Worm (Caenorhabditis elegans) whole organism, mixed stage, embryonic: ENCODE measurements around the gene C12D5.3.

ENCODE experiments used
- bed-3 ChIP-seq: fragments of 200-800 bp; sonication (Bioruptor generic); optimal IDR thresholded peaks from 3 replicates; lab custom pipeline; 2018; ENCODE audit warnings: mild to moderate bottlenecking, missing genetic modification characterization, moderate library complexity, missing compliant biosample characterization
- ceh-39 ChIP-seq: fragments of 150-350 bp; optimal IDR thresholded peaks from 2 replicates; lab custom pipeline; 2014; ENCODE audit warnings: missing biosample characterization, missing genetic modification characterization
- ceh-43 ChIP-seq: fragments of 200-800 bp; sonication (Bioruptor generic); optimal IDR thresholded peaks from 2 replicates; lab custom pipeline; 2018; ENCODE audit warnings: mild to moderate bottlenecking, missing genetic modification characterization, moderate library complexity, missing compliant biosample characterization
- ceh-83 ChIP-seq: fragments of 200-800 bp; sonication (Bioruptor generic); optimal IDR thresholded peaks from 2 replicates; lab custom pipeline; 2018; ENCODE audit warnings: mild to moderate bottlenecking, missing genetic modification characterization, missing compliant biosample characterization
- ces-1 ChIP-seq: fragments of 150-350 bp; optimal IDR thresholded peaks from 2 replicates; lab custom pipeline; 2014; ENCODE audit warnings: missing biosample characterization, missing genetic modification reagents, missing genetic modification characterization
- cnd-1 ChIP-seq: fragments of 200-800 bp; sonication (Bioruptor generic); optimal IDR thresholded peaks from 2 replicates; lab custom pipeline; 2018; ENCODE audit warnings: mild to moderate bottlenecking, missing genetic modification characterization, missing compliant biosample characterization
- drap-1 ChIP-seq: fragments of 200-800 bp; sonication (Bioruptor generic); optimal IDR thresholded peaks from 3 replicates; lab custom pipeline; 2018; ENCODE audit warnings: mild to moderate bottlenecking, missing genetic modification characterization, missing compliant biosample characterization
- elt-1 ChIP-seq: sonication (generic microtip); optimal IDR thresholded peaks from 2 replicates; lab custom pipeline; 2017; ENCODE audit warnings: missing genetic modification characterization, mild to moderate bottlenecking, missing compliant biosample characterization, antibody characterized with exemption, moderate library complexity, borderline replicate concordance; ENCODE audit not compliant: insufficient read depth
- flh-1 ChIP-seq: fragments of 200-800 bp; sonication (Bioruptor generic); optimal IDR thresholded peaks from 2 replicates; lab custom pipeline; 2018; ENCODE audit warnings: mild to moderate bottlenecking, missing genetic modification characterization, moderate library complexity, missing compliant biosample characterization
- hlh-1 ChIP-seq: fragments of 150-350 bp; optimal IDR thresholded peaks from 2 replicates; lab custom pipeline; 2014; ENCODE audit warnings: missing biosample characterization, missing genetic modification reagents, missing genetic modification characterization
- lin-13 ChIP-seq: fragments of 150-350 bp; optimal IDR thresholded peaks from 2 replicates; lab custom pipeline; 2014; ENCODE audit warnings: missing biosample characterization, missing genetic modification characterization
- lin-32 ChIP-seq: fragments of 200-800 bp; sonication (Bioruptor generic); optimal IDR thresholded peaks from 2 replicates; lab custom pipeline; 2018; ENCODE audit warnings: mild to moderate bottlenecking, missing genetic modification characterization, missing compliant biosample characterization
- lsy-2 ChIP-seq: fragments of 150-350 bp; optimal IDR thresholded peaks from 2 replicates; lab custom pipeline; 2014; ENCODE audit warnings: missing biosample characterization, missing genetic modification characterization
- mab-5 ChIP-seq: fragments of 150-350 bp; optimal IDR thresholded peaks from 2 replicates; lab custom pipeline; 2014; ENCODE audit warnings: missing biosample characterization, missing genetic modification characterization
- mep-1 ChIP-seq: fragments of 150-350 bp; optimal IDR thresholded peaks from 2 replicates; lab custom pipeline; 2017; ENCODE audit warnings: missing biosample characterization, missing genetic modification reagents, missing genetic modification characterization, inconsistent platforms
- nhr-12 ChIP-seq: fragments of 150-350 bp; optimal IDR thresholded peaks from 2 replicates; lab custom pipeline; 2014; ENCODE audit warnings: missing biosample characterization, missing genetic modification characterization
- nhr-2 ChIP-seq: fragments of 150-350 bp; optimal IDR thresholded peaks from 2 replicates; lab custom pipeline; 2014; ENCODE audit warnings: missing biosample characterization, missing genetic modification characterization
- nhr-237 ChIP-seq: fragments of 150-350 bp; optimal IDR thresholded peaks from 2 replicates; lab custom pipeline; 2014; ENCODE audit warnings: missing biosample characterization, missing genetic modification characterization
- nhr-28 ChIP-seq: fragments of 150-350 bp; optimal IDR thresholded peaks from 2 replicates; lab custom pipeline; 2014; ENCODE audit warnings: missing biosample characterization, missing genetic modification characterization
- nhr-76 ChIP-seq: sonication (generic microtip); optimal IDR thresholded peaks from 2 replicates; lab custom pipeline; 2017; ENCODE audit warnings: missing biosample characterization, missing genetic modification characterization
- pha-4 ChIP-seq: fragments of 150-350 bp; optimal IDR thresholded peaks from 2 replicates; lab custom pipeline; 2018; ENCODE audit warnings: missing biosample characterization, missing genetic modification reagents, missing genetic modification characterization
- sem-2 ChIP-seq: fragments of 200-800 bp; sonication (Bioruptor generic); optimal IDR thresholded peaks from 2 replicates; lab custom pipeline; 2018; ENCODE audit warnings: mild to moderate bottlenecking, missing genetic modification characterization, missing compliant biosample characterization
- sptf-1 ChIP-seq: sonication (generic microtip); optimal IDR thresholded peaks from 2 replicates; lab custom pipeline; 2017; ENCODE audit warnings: mild to moderate bottlenecking, missing genetic modification characterization, moderate library complexity, missing compliant biosample characterization
- tbx-8 ChIP-seq: fragments of 200-800 bp; sonication (Bioruptor generic); optimal IDR thresholded peaks from 2 replicates; lab custom pipeline; 2018; ENCODE audit warnings: mild to moderate bottlenecking, missing genetic modification characterization, moderate library complexity, missing compliant biosample characterization
- unc-120 ChIP-seq: sonication (generic microtip); optimal IDR thresholded peaks from 2 replicates; lab custom pipeline; 2017; ENCODE audit warnings: missing genetic modification characterization, missing compliant biosample characterization; ENCODE audit not compliant: poor library complexity, severe bottlenecking
- unc-39 ChIP-seq: fragments of 150-350 bp; optimal IDR thresholded peaks from 2 replicates; lab custom pipeline; 2014; ENCODE audit warnings: missing biosample characterization, missing genetic modification characterization
- unc-62 ChIP-seq: fragments of 150-350 bp; optimal IDR thresholded peaks from 2 replicates; lab custom pipeline; 2014; ENCODE audit warnings: missing biosample characterization, missing genetic modification reagents, missing genetic modification characterization
- ztf-11 ChIP-seq: fragments of 150-350 bp; optimal IDR thresholded peaks from 2 replicates; lab custom pipeline; 2014; ENCODE audit warnings: missing biosample characterization, missing genetic modification characterization

The C12D5.3 gene

ce11 chrV:7635469-7635868, 40.5 kb upstream of the C12D5.3 start, which contains the start of gene srd-29:
srd-29 (plus strand) TSS chrV:7635769.
- TF ChIP-seq mep-1 (tag; lab: Kevin White, UChicago) (no peak), nhr-2 (no peak), nhr-76 (tag; lab: Kevin White, UChicago) (no peak), lsy-2 (no peak), unc-120 (tag; lab: Kevin White, UChicago) (no peak), unc-62 (GFP tag; lab: Kevin White, UChicago) (no peak), ceh-39 (tag; lab: Kevin White, UChicago) (no peak), ces-1 (GFP tag; lab: Kevin White, UChicago) (no peak), drap-1 (GFP tag; lab: Kevin White, UChicago) (no peak), ceh-83 (GFP tag; lab: Kevin White, UChicago) (no peak), tbx-8 (GFP tag; lab: Kevin White, UChicago) (no peak)

ce11 chrV:7637801-7638200, 38.2 kb upstream of the C12D5.3 start, which contains the start of gene clec-45:
clec-45 (plus strand) TSS chrV:7638101.
- TF ChIP-seq tbx-8 (GFP tag; lab: Kevin White, UChicago): no peak
- TF ChIP-seq hlh-1 (tag; lab: Kevin White, UChicago): no peak
- no peak for TF ChIP-seq sem-2 (GFP tag; lab: Kevin White, UChicago)
- no peak for TF ChIP-seq sptf-1
- TF ChIP-seq ceh-39 (tag; lab: Kevin White, UChicago): no peak
- TF ChIP-seq nhr-12 (tag; lab: Kevin White, UChicago): no peak
- TF ChIP-seq elt-1: no peak
- TF ChIP-seq, all 35 proteins: peak for 0

- no peak for TF ChIP-seq mep-1 (tag; lab: Kevin White, UChicago)
- no peak for TF ChIP-seq hlh-1 (tag; lab: Kevin White, UChicago)
- TF ChIP-seq ces-1 (GFP tag; lab: Kevin White, UChicago): no peak
- TF ChIP-seq lin-32: no peak
- no peak for TF ChIP-seq nhr-12 (tag; lab: Kevin White, UChicago)
- no peak for TF ChIP-seq unc-39 (tag; lab: Kevin White, UChicago)
- TF ChIP-seq lsy-2: no peak
These were observed 36.6 kb upstream of the C12D5.3 start for ce11 chrV:7639356-7639755.

- TF ChIP-seq nhr-28: no peak
- no peak for TF ChIP-seq nhr-76 (tag; lab: Kevin White, UChicago)
- TF ChIP-seq lin-32: no peak
- TF ChIP-seq mep-1 (tag; lab: Kevin White, UChicago): no peak
- no peak for TF ChIP-seq bed-3 (GFP tag; lab: Kevin White, UChicago)
- TF ChIP-seq ztf-11 (tag; lab: Kevin White, UChicago): no peak
- no peak for TF ChIP-seq mab-5
- TF ChIP-seq sem-2 (GFP tag; lab: Kevin White, UChicago): no peak
- TF ChIP-seq lin-13: no peak
- TF ChIP-seq unc-120 (tag; lab: Kevin White, UChicago): no peak
- TF ChIP-seq cnd-1: no peak
- no peak for TF ChIP-seq nhr-237 (tag; lab: Kevin White, UChicago)
- TF ChIP-seq unc-62 (GFP tag; lab: Kevin White, UChicago): no peak
- no peak for TF ChIP-seq flh-1 (GFP tag; lab: Kevin White, UChicago)
- no peak for TF ChIP-seq tbx-8 (GFP tag; lab: Kevin White, UChicago)
- no peak for TF ChIP-seq unc-39 (tag; lab: Kevin White, UChicago)
- TF ChIP-seq, all 35 proteins: peak for 0
These were observed 36.2 kb upstream of the C12D5.3 start, which contains the start of gene F07C4.10 for ce11 chrV:7639787-7640186. F07C4.10 (minus strand) TSS chrV:7639887.

DNA sequence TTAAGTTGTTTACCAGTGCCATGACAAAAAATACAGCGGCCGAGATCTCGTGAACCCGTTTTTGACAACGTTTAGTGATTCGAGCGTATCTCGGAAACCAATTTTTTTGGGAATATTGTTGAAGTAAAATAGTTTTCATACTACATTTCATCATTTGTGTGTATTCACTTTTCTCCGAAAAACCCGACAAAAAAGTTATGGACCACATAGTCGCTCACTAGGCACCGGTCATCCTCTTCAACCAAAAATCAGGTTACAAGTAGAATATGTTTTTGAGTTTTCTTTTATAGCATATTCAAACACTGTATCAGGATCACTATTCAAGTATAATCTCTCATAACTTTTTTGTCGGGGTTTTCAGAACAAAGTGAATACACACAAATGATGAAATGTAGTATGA, 34.3 kb upstream of the C12D5.3 start:
- no peak for TF ChIP-seq ces-1 (GFP tag; lab: Kevin White, UChicago)
- TF ChIP-seq ceh-43: no peak
- no peak for TF ChIP-seq ceh-39 (tag; lab: Kevin White, UChicago)
- TF ChIP-seq tbx-8 (GFP tag; lab: Kevin White, UChicago): no peak
- no peak for TF ChIP-seq lin-32
- TF ChIP-seq flh-1 (GFP tag; lab: Kevin White, UChicago): no peak
- TF ChIP-seq bed-3 (GFP tag; lab: Kevin White, UChicago): no peak
- no peak for TF ChIP-seq nhr-237 (tag; lab: Kevin White, UChicago)
- no peak for TF ChIP-seq sem-2 (GFP tag; lab: Kevin White, UChicago)
- no peak for TF ChIP-seq drap-1 (GFP tag; lab: Kevin White, UChicago)
- TF ChIP-seq ztf-11 (tag; lab: Kevin White, UChicago): no peak
- no peak for TF ChIP-seq nhr-76 (tag; lab: Kevin White, UChicago)
- no peak for TF ChIP-seq mab-5
- TF ChIP-seq pha-4: no peak
